Worm (Caenorhabditis elegans) whole organism, early embryonic: ENCODE results near the gene R09E10.2.

Source experiments
- B0310.2 ChIP-seq: sonication (generic microtip); optimal IDR thresholded peaks from 2 replicates; lab custom pipeline; 2016; ENCODE audit warnings: mild to moderate bottlenecking, missing genetic modification characterization, missing compliant biosample characterization
- F13C5.2 ChIP-seq: sonication (generic microtip); optimal IDR thresholded peaks from 2 replicates; lab custom pipeline; 2017; ENCODE audit warnings: mild to moderate bottlenecking, missing genetic modification characterization, inconsistent platforms, missing compliant biosample characterization
- aly-1 ChIP-seq: sonication (generic microtip); optimal IDR thresholded peaks from 2 replicates; lab custom pipeline; 2016; ENCODE audit warnings: missing genetic modification characterization, missing compliant biosample characterization
- ama-1 ChIP-seq: fragments of 150-350 bp; optimal IDR thresholded peaks from 2 replicates; lab custom pipeline; 2014
- ceh-13 ChIP-seq: fragments of 200-800 bp; sonication (Bioruptor generic); optimal IDR thresholded peaks from 2 replicates; lab custom pipeline; 2018; ENCODE audit warnings: mild to moderate bottlenecking, missing genetic modification characterization, missing compliant biosample characterization
- ceh-36 ChIP-seq: sonication (generic microtip); optimal IDR thresholded peaks from 2 replicates; lab custom pipeline; 2016; ENCODE audit warnings: missing genetic modification characterization, inconsistent platforms, missing compliant biosample characterization
- ets-7 ChIP-seq: sonication (generic microtip); optimal IDR thresholded peaks from 2 replicates; lab custom pipeline; 2016; ENCODE audit warnings: missing genotype, missing genetic modification characterization, missing compliant biosample characterization
- flt-1 ChIP-seq: fragments of 200-800 bp; sonication (Bioruptor generic); IDR thresholded peaks from 2 replicates; pipeline ENCODE4 v1.3.6; 2022; ENCODE audit warnings: missing genetic modification characterization, missing compliant biosample characterization
- hmbx-1 ChIP-seq: sonication (generic microtip); optimal IDR thresholded peaks from 2 replicates; lab custom pipeline; 2016; ENCODE audit warnings: mild to moderate bottlenecking, missing genetic modification characterization, missing compliant biosample characterization
- hmg-4 ChIP-seq: fragments of 200-800 bp; sonication (Bioruptor generic); optimal IDR thresholded peaks from 2 replicates; lab custom pipeline; 2018; ENCODE audit warnings: mild to moderate bottlenecking, missing genetic modification characterization, missing compliant biosample characterization
- hnd-1 ChIP-seq: sonication (generic microtip); optimal IDR thresholded peaks from 2 replicates; lab custom pipeline; 2016; ENCODE audit warnings: missing genetic modification characterization, missing compliant biosample characterization
- pes-1 ChIP-seq: fragments of 200-800 bp; sonication (Bioruptor generic); IDR thresholded peaks from 2 replicates; pipeline ENCODE4 v1.3.6; 2022; ENCODE audit warnings: missing genetic modification reagents, missing genetic modification characterization, missing compliant biosample characterization
- scrt-1 ChIP-seq: fragments of 200-800 bp; sonication (Bioruptor generic); IDR thresholded peaks from 2 replicates; pipeline ENCODE4 v1.3.6; 2022; ENCODE audit warnings: missing genetic modification characterization, missing compliant biosample characterization
- sea-1 ChIP-seq: fragments of 200-800 bp; sonication (Bioruptor generic); conservative IDR thresholded peaks from 2 replicates; pipeline ENCODE4 v1.3.6; 2022; ENCODE audit warnings: missing genetic modification characterization, missing compliant biosample characterization
- tbx-11 ChIP-seq: fragments of 200-800 bp; sonication (Bioruptor generic); IDR thresholded peaks from 2 replicates; pipeline ENCODE4 v1.3.6; 2022; ENCODE audit warnings: missing genetic modification characterization, missing compliant biosample characterization
- tbx-37 ChIP-seq: fragments of 200-800 bp; sonication (Bioruptor generic); conservative IDR thresholded peaks from 2 replicates; pipeline ENCODE4 v1.3.6; 2022; ENCODE audit warnings: missing genetic modification reagents, missing genetic modification characterization, missing compliant biosample characterization
- tra-4 ChIP-seq: sonication (generic microtip); optimal IDR thresholded peaks from 2 replicates; lab custom pipeline; 2017; ENCODE audit warnings: missing genetic modification characterization, missing compliant biosample characterization

Gene R09E10.2

DNA sequence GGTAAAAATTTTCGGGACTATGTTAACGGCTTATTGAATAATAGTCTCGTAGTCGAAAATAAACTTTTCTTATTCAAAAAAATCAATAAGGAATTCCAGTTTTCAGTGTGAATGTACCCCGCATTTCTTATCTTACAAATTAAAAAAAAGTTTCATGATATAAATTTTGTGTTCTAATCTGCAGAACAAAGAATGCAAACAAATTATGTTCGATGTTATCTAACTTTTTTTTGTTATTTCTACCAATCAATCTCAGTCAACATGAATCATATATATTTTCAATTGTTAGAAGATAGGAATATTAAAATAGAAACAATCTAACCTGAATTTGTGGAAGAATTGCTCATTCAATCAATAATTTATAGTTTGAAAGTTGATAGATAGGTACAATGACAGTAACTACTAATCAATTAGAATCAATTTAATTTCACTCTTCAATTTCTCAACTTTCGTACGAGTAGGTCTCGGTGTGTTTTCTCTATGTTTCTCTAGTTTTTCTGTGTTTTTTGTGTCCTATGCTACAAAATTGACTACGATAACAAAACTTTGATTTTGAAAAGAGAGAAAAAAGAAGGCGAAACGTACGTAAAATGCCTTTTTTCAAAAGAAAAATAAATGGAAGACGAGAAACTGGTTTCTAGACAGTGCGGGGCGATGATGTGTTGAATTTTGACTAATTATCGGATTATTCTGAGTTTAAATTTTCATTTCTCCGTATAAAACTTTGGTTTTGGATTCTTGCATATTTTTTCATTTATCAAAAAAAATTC lies 32.0 kb upstream of the R09E10.2 start, which contains the start of the genes unc-43 and Y43C5B.3:
Gene unc-43, minus strand, starts transcription at position 347 of the 770 bp plus-strand sequence.
Gene Y43C5B.3, plus strand, starts transcription at position 720 of the 770 bp plus-strand sequence.
- TF ChIP-seq tra-4 (no peak), ama-1 (lab: Kevin White, UChicago) (no peak), hnd-1 (tag; lab: Kevin White, UChicago) (no peak), B0310.2 (tag; lab: Kevin White, UChicago) (no peak), ceh-36 (tag; lab: Kevin White, UChicago) (no peak), tbx-37 (GFP tag; lab: Robert Waterston, UW) (no peak)

DNA sequence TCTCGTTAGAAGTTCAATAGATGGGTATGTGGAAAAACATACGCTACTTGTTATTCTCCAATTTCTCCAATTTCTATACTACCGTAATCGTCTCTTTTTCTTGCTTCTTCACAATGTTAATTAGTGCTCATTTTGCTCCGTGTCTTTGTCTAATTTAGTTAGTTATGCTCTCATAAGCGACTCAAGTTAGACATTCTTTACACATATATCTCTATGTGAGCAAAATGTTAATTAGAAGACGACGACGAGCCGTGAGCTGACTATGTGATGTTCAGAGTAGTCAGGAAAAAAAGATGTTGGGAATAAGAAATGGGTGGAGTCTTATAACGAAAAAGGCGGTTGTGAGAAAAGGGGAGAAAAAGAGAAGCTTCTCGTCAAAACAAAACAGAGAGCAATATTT lies 29.4 kb upstream of the R09E10.2 start:
- no peak for TF ChIP-seq ama-1 (lab: Kevin White, UChicago)
- no peak for TF ChIP-seq B0310.2 (tag; lab: Kevin White, UChicago)

DNA sequence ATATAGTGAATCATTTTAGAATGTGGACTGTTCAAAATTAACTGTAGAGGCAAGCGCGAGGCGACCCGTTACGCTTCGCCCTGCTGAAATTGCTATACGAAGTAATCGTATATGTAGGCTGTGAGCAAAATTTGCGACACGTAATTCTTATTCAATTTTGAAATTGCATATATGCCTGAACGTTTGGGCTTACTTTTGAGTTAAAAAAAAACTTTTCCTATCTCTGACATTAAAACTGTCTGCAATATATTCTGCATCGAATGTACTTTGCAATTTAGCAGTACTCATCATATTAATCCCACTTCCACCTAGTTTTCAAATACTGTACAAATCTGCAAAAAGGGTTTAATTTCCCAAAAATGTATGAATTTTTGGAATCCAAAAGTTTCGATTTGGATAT lies 28.8 kb upstream of the R09E10.2 start:
- TF ChIP-seq hnd-1 (tag; lab: Kevin White, UChicago): no peak
- TF ChIP-seq B0310.2 (tag; lab: Kevin White, UChicago): no peak
- no peak for TF ChIP-seq flt-1 (GFP tag; lab: Robert Waterston, UW)
- no peak for TF ChIP-seq ceh-36 (tag; lab: Kevin White, UChicago)
- TF ChIP-seq ama-1 (lab: Kevin White, UChicago): no peak
- no peak for TF ChIP-seq ceh-13 (GFP tag; lab: Kevin White, UChicago)
- TF ChIP-seq ets-7 (tag; lab: Kevin White, UChicago): no peak
- no peak for TF ChIP-seq tbx-37 (GFP tag; lab: Robert Waterston, UW)
- TF ChIP-seq sea-1 (GFP tag; lab: Robert Waterston, UW): no peak
- TF ChIP-seq F13C5.2: no peak
- TF ChIP-seq hmbx-1 (tag; lab: Kevin White, UChicago): no peak
- no peak for TF ChIP-seq hmg-4 (GFP tag; lab: Kevin White, UChicago)
- no peak for TF ChIP-seq tbx-11
- TF ChIP-seq scrt-1 (GFP tag; lab: Robert Waterston, UW): no peak
- no peak for TF ChIP-seq tra-4

DNA sequence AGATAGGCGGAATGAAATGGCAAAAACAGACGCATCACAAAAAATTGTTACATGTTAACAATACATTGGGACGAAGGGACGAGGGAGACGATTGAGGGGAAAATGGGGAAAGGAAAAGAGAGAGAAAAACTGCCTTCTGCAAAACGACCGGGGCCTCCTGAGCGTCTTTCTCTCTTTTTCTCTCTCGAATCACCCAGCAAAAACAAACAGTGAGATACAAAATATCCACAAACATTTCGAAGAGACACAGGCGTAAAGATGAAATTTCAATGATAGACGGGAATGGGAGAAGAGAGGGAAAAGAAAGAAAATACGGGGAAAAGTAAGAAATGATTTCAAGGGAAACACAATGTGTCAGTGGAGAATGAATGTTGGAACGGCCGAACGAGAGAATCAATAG lies 27.9 kb upstream of the R09E10.2 start:
- TF ChIP-seq sea-1 (GFP tag; lab: Robert Waterston, UW) (no peak), hnd-1 (tag; lab: Kevin White, UChicago) (no peak), F13C5.2 (no peak), ceh-36 (tag; lab: Kevin White, UChicago) (no peak), tbx-11 (no peak), ets-7 (tag; lab: Kevin White, UChicago) (no peak), aly-1 (no peak), tra-4 (no peak), hmg-4 (GFP tag; lab: Kevin White, UChicago) (no peak), hmbx-1 (tag; lab: Kevin White, UChicago) (no peak), ceh-13 (GFP tag; lab: Kevin White, UChicago) (no peak), B0310.2 (tag; lab: Kevin White, UChicago) (no peak), ama-1 (lab: Kevin White, UChicago) (no peak), tbx-37 (GFP tag; lab: Robert Waterston, UW) (no peak)

DNA sequence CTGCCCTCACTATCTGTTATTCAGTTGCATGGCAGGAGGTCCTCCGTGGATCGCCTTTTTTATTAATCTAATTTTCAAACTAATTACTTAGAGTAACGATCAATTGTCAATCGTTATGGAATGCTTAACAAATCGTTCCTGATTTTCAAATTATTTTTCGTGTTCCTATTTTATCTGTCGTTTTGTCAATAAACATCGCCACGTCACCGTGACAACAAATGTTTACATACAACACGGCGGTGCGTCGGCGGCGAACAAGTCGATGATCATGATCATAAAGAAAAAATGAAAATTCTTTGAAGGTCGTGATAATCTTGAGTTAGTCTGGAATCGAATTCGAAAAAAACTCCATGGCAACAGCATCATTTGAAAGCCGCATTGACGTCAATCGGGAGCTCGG lies 27.4 kb upstream of the R09E10.2 start:
- TF ChIP-seq ceh-36 (tag; lab: Kevin White, UChicago) (no peak), aly-1 (no peak), pes-1 (GFP tag; lab: Robert Waterston, UW) (no peak), tbx-37 (GFP tag; lab: Robert Waterston, UW) (no peak), ets-7 (tag; lab: Kevin White, UChicago) (no peak), scrt-1 (GFP tag; lab: Robert Waterston, UW) (no peak), B0310.2 (tag; lab: Kevin White, UChicago) (no peak), flt-1 (GFP tag; lab: Robert Waterston, UW) (no peak), hmg-4 (GFP tag; lab: Kevin White, UChicago) (no peak), hmbx-1 (tag; lab: Kevin White, UChicago) (no peak), tbx-11 (no peak), tra-4 (no peak)

DNA sequence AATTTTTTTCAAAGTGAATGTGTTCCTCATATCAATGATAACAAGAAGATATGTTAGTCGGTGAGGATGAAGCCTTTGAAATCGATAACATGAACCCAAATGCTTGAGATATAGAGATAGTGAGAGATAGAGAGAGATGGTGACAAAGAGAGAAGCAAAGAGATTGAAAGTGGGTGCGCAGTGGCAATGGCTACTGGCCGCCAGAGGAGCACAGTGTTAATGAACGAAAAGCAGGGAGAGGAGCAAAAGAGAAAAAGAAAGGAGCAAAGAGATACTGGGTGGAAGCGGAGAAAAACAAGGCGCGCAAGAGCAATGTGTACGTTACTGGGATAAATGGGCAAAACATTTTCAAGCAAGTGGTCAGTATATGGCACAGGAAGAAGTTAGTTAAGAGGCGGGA lies 26.5 kb upstream of the R09E10.2 start:
- TF ChIP-seq B0310.2 (tag; lab: Kevin White, UChicago) (no peak), hmg-4 (GFP tag; lab: Kevin White, UChicago) (no peak), tbx-37 (GFP tag; lab: Robert Waterston, UW) (no peak), ceh-13 (GFP tag; lab: Kevin White, UChicago) (no peak), scrt-1 (GFP tag; lab: Robert Waterston, UW) (no peak), sea-1 (GFP tag; lab: Robert Waterston, UW) (no peak), ama-1 (lab: Kevin White, UChicago) (no peak), tbx-11 (no peak), flt-1 (GFP tag; lab: Robert Waterston, UW) (no peak), hnd-1 (tag; lab: Kevin White, UChicago) (no peak), tra-4 (no peak), hmbx-1 (tag; lab: Kevin White, UChicago) (no peak), ets-7 (tag; lab: Kevin White, UChicago) (no peak), F13C5.2 (no peak), aly-1 (no peak), ceh-36 (tag; lab: Kevin White, UChicago) (no peak)

DNA sequence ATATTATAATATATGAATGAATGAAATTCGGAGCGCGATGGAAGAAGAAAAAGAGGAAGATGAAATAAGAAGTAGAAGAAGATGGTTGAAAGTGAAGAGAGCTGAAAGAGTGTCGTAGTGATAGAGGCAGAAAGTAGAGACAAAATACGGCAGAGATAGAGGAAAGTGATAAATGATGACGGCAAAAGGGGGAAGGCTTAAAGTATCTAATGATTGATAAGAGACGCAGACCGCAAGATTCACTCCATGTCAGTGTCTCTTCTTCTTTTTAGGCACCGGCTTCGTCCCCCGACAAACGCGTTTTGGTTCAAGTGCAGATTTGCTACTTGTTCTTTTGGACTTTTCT lies 24.2 kb upstream of the R09E10.2 start:
- TF ChIP-seq B0310.2 (tag; lab: Kevin White, UChicago) (no peak), tbx-37 (GFP tag; lab: Robert Waterston, UW) (no peak), ama-1 (lab: Kevin White, UChicago) (no peak), tbx-11 (no peak), flt-1 (GFP tag; lab: Robert Waterston, UW) (no peak), hnd-1 (tag; lab: Kevin White, UChicago) (no peak), ceh-36 (tag; lab: Kevin White, UChicago) (no peak), sea-1 (GFP tag; lab: Robert Waterston, UW) (no peak), aly-1 (no peak), hmg-4 (GFP tag; lab: Kevin White, UChicago) (no peak), scrt-1 (GFP tag; lab: Robert Waterston, UW) (no peak), pes-1 (GFP tag; lab: Robert Waterston, UW) (no peak), F13C5.2 (no peak), ets-7 (tag; lab: Kevin White, UChicago) (no peak), ceh-13 (GFP tag; lab: Kevin White, UChicago) (no peak), tra-4 (no peak)
